Worm (Caenorhabditis elegans): ENCODE data around the gene scl-20.

Gene scl-20

ce11 chrV:18725858-18726257 lies 8.4 kb downstream of the scl-20 start (continued):
- TF ChIP-seq efl-1 (optimal IDR thresholded peaks at IDR 0.05) (peak; percentile 0 to 10), efl-1 (GFP tag; optimal IDR thresholded peaks at IDR 0.05 in 1 of 2) (no peak), fkh-10 (GFP tag; optimal IDR thresholded peaks at IDR 0.05) (peak; percentile 23), egl-13 (tag; optimal IDR thresholded peaks at IDR 0.05) (no peak), ceh-82 (tag; optimal IDR thresholded peaks at IDR 0.05) (peak in 1 of 3 experiments; percentile 44)

- TF ChIP-seq ceh-63 (GFP tag; optimal IDR thresholded peaks at IDR 0.05): peak; percentile 10
- TF ChIP-seq ztf-11 (tag; optimal IDR thresholded peaks at IDR 0.05): peak in 1 of 2 experiments; percentile 10
Measured at ce11 chrV:18724810-18725209, 9.5 kb downstream of the scl-20 start.

ce11 chrV:18724076-18724475 lies 10.2 kb downstream of the scl-20 start:
- TF ChIP-seq alr-1 (tag; optimal IDR thresholded peaks at IDR 0.05; ENCODE audit: borderline replicate concordance) (peak; percentile 97), fos-1 (tag; optimal IDR thresholded peaks at IDR 0.05) (no peak)

- TF ChIP-seq C34B4.2 (tag; optimal IDR thresholded peaks at IDR 0.05) (no peak), nhr-76 (tag; optimal IDR thresholded peaks at IDR 0.05) (no peak), fos-1 (tag; optimal IDR thresholded peaks at IDR 0.05) (peak; percentile 75), ztf-4 (tag; optimal IDR thresholded peaks at IDR 0.05) (no peak), snpc-4 (tag; optimal IDR thresholded peaks at IDR 0.05) (peak; percentile 86), nhr-20 (tag; optimal IDR thresholded peaks at IDR 0.05) (peak; percentile 78), nhr-84 (tag; optimal IDR thresholded peaks at IDR 0.05) (no peak), lin-13 (GFP tag; optimal IDR thresholded peaks at IDR 0.05) (peak; percentile 57), lin-35 (GFP tag; optimal IDR thresholded peaks at IDR 0.05) (peak; percentile 70 to 89), nhr-71 (tag; optimal IDR thresholded peaks at IDR 0.05) (peak; percentile 95), fkh-10 (GFP tag; optimal IDR thresholded peaks at IDR 0.05) (no peak), dsc-1 (tag; optimal IDR thresholded peaks at IDR 0.05) (peak; percentile 81), pag-3 (tag; optimal IDR thresholded peaks at IDR 0.05; ENCODE audit: borderline replicate concordance, insufficient read depth) (no peak), pax-3 (tag; optimal IDR thresholded peaks at IDR 0.05) (no peak), grh-1 (GFP tag; IDR thresholded peaks at IDR 0.05) (peak; percentile 72), mab-9 (GFP tag; IDR thresholded peaks at IDR 0.05) (no peak), zip-4 (GFP tag; optimal IDR thresholded peaks at IDR 0.05) (no peak), nhr-90 (tag; optimal IDR thresholded peaks at IDR 0.05; ENCODE audit: poor library complexity) (peak; percentile 85), lin-15B (tag; optimal IDR thresholded peaks at IDR 0.05) (peak; percentile 25), Y116A8C.19 (tag; optimal IDR thresholded peaks at IDR 0.05; ENCODE audit: borderline replicate concordance) (no peak), fkh-4 (tag; optimal IDR thresholded peaks at IDR 0.05; ENCODE audit: borderline replicate concordance) (no peak), nhr-28 (tag; optimal IDR thresholded peaks at IDR 0.05) (no peak), aha-1 (tag; optimal IDR thresholded peaks at IDR 0.05) (no peak), alr-1 (tag; optimal IDR thresholded peaks at IDR 0.05; ENCODE audit: borderline replicate concordance) (no peak), unc-62 (GFP tag; optimal IDR thresholded peaks at IDR 0.05) (no peak), ceh-88 (GFP tag; IDR thresholded peaks at IDR 0.05) (no peak), egl-13 (tag; optimal IDR thresholded peaks at IDR 0.05) (no peak), elt-3 (tag; optimal IDR thresholded peaks at IDR 0.05) (peak in 1 of 6 experiments; percentile 38), efl-3 (GFP tag; optimal IDR thresholded peaks at IDR 0.05) (no peak), nhr-47 (tag; optimal IDR thresholded peaks at IDR 0.05) (peak; percentile 95), isw-1 (GFP tag; IDR thresholded peaks at IDR 0.05) (peak; percentile 64), blmp-1 (tag; optimal IDR thresholded peaks at IDR 0.05) (peak; percentile 11), nhr-85 (tag) (peak; percentile 94), ceh-82 (tag; optimal IDR thresholded peaks at IDR 0.05) (peak; percentile 75 to 90 (median 85)), skn-1 (tag; optimal IDR thresholded peaks at IDR 0.05) (peak; percentile 64), sup-37 (GFP tag; optimal IDR thresholded peaks at IDR 0.05) (no peak), nhr-77 (tag; optimal IDR thresholded peaks at IDR 0.05) (peak; percentile 64), lir-3 (tag; optimal IDR thresholded peaks at IDR 0.05; ENCODE audit: poor library complexity) (no peak), aly-2 (tag; optimal IDR thresholded peaks at IDR 0.05) (no peak), mdl-1 (tag; optimal IDR thresholded peaks at IDR 0.05) (peak in 1 of 2 experiments; percentile 66), lin-14 (GFP tag; optimal IDR thresholded peaks at IDR 0.05) (no peak), nhr-12 (tag; optimal IDR thresholded peaks at IDR 0.05) (no peak)
Measured at ce11 chrV:18723604-18724003, 10.7 kb downstream of the scl-20 start.

Measured in whole organism, L1 larva.